Worm (Caenorhabditis elegans): ENCODE measurements around the gene F54D10.4.
"Not testable (repeated sequence)": the region's sequence is repeated elsewhere in the genome, so short reads cannot be mapped to it uniquely, and the experiment has no call there.

The F54D10.4 gene

DNA sequence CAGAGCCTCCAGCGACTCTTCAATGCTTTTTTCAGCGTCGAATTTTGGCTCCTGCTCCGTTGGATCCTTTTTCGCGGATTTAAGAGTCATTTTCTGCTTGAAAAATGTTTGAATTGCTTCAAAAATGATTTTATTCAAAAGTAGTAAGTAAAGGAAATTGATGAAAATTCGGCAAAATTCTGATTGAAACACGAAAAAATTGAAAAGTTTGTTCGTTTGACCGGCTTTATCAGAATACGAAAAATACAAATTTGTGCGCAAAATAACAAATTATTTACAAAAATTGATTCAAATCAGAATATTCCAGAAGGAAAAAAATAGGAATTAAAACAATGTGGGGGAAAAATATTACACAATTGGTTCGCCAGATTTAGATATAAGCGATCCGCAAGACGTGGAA lies at the start of gene F54D10.4:
Gene F54D10.4 (minus strand): TSS at position 101 of the 400 bp plus-strand sequence.
- TF ChIP-seq dao-5 (tag; optimal IDR thresholded peaks at IDR 0.05), result no peak
- no peak for TF ChIP-seq W03F9.2 (tag; optimal IDR thresholded peaks at IDR 0.05)
- TF ChIP-seq him-1 (tag; optimal IDR thresholded peaks at IDR 0.05), result no peak

DNA sequence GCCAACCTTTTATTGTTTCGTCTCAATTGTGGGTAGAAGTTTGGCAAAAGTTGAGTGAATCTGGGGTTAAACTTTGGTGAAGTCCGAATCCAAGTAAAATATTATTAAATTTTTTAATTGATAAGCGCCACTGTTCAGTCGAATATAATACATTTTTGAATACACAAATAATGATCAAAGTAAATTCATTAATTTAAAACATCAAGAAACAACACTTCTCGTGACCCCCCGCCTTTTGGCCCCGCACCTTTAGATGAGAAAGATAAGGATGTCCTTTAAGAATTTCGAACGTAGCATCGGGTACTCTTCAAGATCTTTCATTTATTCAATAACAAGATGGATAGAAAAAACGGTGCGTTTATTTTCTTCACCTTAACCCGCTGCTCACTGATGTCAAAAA lies 45.8 kb upstream of the F54D10.4 start, which contains the start of gene nhr-257:
Gene nhr-257 (plus strand): TSS at position 301 of the 400 bp plus-strand sequence.
- no peak for TF ChIP-seq W03F9.2 (tag; optimal IDR thresholded peaks at IDR 0.05)
- no peak for TF ChIP-seq dao-5 (tag; optimal IDR thresholded peaks at IDR 0.05)
- no peak for TF ChIP-seq him-1 (tag; optimal IDR thresholded peaks at IDR 0.05)

DNA sequence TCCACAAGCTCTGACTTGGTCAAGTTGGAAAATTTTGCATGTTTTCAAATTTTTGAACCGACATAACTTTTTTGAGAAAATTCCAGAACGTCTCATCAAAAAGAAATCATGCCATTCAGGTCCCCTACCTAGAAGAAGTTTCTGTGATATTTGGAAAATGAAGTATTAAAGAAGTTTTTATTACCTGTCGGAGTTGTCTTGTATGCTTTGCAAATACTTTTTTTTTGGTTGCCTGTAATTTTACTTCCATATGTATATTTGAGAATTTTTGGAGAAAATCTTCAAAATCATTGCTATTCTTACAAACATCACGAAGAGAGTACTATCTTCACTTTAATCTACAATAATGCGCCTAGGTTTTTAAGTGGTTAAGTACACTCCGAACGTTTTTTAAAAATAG lies 43.8 kb upstream of the F54D10.4 start, which contains the start of gene nhr-72:
Gene nhr-72 (minus strand): TSS at position 101 of the 400 bp plus-strand sequence.
- no peak for TF ChIP-seq him-1 (tag; optimal IDR thresholded peaks at IDR 0.05)
- no peak for TF ChIP-seq W03F9.2 (tag; optimal IDR thresholded peaks at IDR 0.05)
- TF ChIP-seq dao-5 (tag; optimal IDR thresholded peaks at IDR 0.05), result no peak

ce11 chrII:3846028-3846427 lies 39.2 kb upstream of the F54D10.4 start, which contains the start of gene C17A2.2:
C17A2.2 (plus strand) TSS chrII:3846328.
- TF ChIP-seq dao-5 (tag; optimal IDR thresholded peaks at IDR 0.05) (no peak), W03F9.2 (tag; optimal IDR thresholded peaks at IDR 0.05) (no peak)

DNA sequence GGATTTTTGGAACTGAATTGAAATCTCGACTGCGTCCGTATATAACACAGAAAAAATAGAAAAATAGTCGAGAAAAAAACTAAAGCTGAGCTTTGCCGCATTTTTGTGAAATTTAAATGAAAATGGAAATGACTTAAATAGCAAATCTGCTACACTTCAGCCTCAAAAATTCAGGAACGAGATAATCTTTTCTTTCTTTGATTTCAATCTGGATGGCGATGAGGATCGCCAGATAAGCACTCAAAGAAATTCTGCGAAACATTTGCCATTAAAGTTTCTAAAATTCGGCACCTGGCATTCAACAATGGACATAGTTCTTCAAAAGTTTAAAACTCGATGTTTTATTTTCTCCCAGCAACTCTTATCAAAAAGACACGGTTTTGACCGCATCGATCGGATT lies 36.4 kb upstream of the F54D10.4 start, which contains the start of the genes C17A2.7 and C17A2.3:
Gene C17A2.7 (minus strand): TSS at position 101 of the 400 bp plus-strand sequence.
Gene C17A2.3 (plus strand): TSS at position 305 of the 400 bp plus-strand sequence.
- TF ChIP-seq him-1 (tag; optimal IDR thresholded peaks at IDR 0.05) (no peak), W03F9.2 (tag; optimal IDR thresholded peaks at IDR 0.05) (no peak), dao-5 (tag; optimal IDR thresholded peaks at IDR 0.05) (no peak)

DNA sequence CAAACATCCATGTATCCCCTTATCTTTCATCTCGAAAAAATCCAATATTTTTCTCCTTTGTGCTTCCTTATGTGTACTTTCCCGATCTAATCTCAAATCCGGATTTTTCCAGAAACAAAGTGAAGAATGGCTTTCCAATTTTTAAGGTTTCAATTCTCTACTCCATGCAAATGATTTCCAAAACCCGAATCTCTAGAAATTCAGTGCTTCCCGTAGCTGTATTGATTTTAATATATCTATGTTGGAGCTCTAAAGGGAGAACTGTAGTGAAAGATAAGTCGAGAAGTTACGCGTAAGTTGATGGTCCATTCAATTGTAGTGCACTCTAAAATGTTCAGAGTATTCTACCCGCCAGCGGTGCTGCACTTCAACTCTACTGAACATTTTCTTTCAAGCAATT lies 32.7 kb upstream of the F54D10.4 start, which contains the start of gene C17A2.4:
Gene C17A2.4 (plus strand): TSS at position 301 of the 400 bp plus-strand sequence.
- no peak for TF ChIP-seq W03F9.2 (tag; optimal IDR thresholded peaks at IDR 0.05)

DNA sequence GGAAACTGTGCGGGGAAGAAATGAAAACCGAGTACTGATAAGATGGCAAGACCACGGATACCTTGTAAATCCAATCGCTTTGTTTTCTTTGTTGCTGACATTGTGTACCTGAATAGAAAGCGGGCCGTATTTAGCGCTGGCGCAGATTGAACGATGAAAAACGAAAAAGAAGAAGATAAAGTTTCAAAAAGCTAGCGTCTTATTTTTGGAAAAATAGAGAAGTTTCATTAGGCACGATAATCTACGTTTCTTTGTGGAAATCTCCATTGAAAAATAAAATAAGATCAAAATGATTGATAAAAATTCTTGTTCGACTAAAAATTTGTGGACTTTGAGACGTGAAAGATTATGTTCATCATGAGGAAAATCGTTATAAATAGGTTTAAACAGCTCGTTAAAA lies 29.1 kb upstream of the F54D10.4 start, which contains the start of gene oac-4:
Gene oac-4 (minus strand): TSS at position 101 of the 400 bp plus-strand sequence.
- no peak for TF ChIP-seq W03F9.2 (tag; optimal IDR thresholded peaks at IDR 0.05)
- no peak for TF ChIP-seq dao-5 (tag; optimal IDR thresholded peaks at IDR 0.05)
- TF ChIP-seq him-1 (tag; optimal IDR thresholded peaks at IDR 0.05), result no peak

DNA sequence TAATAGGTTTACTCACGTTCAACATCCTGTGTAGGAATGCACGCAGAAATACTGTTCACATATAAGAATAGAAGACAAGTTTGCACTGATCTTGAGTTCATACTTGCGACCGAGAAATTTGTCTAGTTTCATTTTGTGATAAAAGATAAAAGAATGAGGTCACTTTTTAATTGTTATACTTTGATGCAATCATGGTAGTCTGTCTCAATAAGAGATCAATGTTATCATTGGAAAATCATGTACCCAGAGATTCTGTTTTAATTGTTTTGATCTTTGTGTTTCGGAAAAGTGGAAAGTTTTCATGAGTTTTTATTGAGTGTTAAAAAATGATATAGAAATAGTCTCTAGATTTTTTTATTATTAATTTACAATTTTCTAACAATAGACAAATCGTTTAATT lies 25.5 kb upstream of the F54D10.4 start, which contains the start of gene F54D10.9:
Gene F54D10.9 (minus strand): TSS at position 101 of the 400 bp plus-strand sequence.
- TF ChIP-seq W03F9.2 (tag; optimal IDR thresholded peaks at IDR 0.05) (no peak), dao-5 (tag; optimal IDR thresholded peaks at IDR 0.05) (no peak), him-1 (tag; optimal IDR thresholded peaks at IDR 0.05) (no peak)

DNA sequence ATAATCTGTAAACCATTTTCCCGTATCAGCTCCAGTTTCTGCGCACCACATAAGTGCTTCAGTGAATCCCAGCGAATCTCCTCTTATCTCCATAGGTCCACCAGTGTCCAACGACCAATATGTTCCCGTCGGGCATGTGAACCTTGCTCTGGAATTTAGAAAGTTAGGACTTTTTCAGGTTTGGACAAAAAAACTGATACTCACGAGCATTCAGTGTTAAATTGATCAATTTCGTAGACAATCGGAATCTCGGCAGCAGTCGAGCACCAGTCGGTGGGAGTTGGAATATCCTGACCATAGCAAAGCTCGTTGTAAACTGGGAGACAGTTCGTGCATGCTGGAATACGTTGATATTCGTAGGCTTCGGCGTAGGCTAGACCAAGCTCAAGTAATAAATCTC lies 22.8 kb upstream of the F54D10.4 start:
- TF ChIP-seq dao-5 (tag; optimal IDR thresholded peaks at IDR 0.05) (no peak), W03F9.2 (tag; optimal IDR thresholded peaks at IDR 0.05) (no peak), him-1 (tag; optimal IDR thresholded peaks at IDR 0.05) (no peak)

ce11 chrII:3827801-3828200 lies 20.9 kb upstream of the F54D10.4 start, which contains the start of gene F54D10.8:
F54D10.8 (minus strand) TSS chrII:3827901.
- TF ChIP-seq him-1 (tag; optimal IDR thresholded peaks at IDR 0.05) (no peak), W03F9.2 (tag; optimal IDR thresholded peaks at IDR 0.05) (no peak)

DNA sequence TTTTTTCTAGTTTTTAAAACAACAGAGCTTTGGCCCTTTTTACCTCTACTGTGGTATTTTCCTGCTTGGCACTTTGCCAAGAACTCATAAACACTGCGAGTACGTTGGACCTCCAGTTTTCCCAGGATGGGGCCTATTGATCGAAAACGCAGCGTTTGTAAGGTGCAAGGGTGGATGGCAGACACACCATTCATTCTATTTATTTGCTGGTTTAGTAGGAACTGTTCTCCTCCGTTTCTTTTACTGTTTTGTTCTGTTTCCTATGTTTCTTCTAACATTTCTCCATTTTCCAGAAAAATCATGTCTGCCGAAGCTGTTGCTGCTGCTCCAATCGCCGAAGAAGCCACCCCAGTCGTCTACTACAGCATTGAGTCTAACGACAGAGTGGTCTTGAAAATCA lies 17.0 kb upstream of the F54D10.4 start, which contains the start of gene skr-15:
Gene skr-15 (plus strand): TSS at position 301 of the 400 bp plus-strand sequence.
- TF ChIP-seq him-1 (tag; optimal IDR thresholded peaks at IDR 0.05) (no peak), dao-5 (tag; optimal IDR thresholded peaks at IDR 0.05) (no peak), W03F9.2 (tag; optimal IDR thresholded peaks at IDR 0.05) (no peak)

DNA sequence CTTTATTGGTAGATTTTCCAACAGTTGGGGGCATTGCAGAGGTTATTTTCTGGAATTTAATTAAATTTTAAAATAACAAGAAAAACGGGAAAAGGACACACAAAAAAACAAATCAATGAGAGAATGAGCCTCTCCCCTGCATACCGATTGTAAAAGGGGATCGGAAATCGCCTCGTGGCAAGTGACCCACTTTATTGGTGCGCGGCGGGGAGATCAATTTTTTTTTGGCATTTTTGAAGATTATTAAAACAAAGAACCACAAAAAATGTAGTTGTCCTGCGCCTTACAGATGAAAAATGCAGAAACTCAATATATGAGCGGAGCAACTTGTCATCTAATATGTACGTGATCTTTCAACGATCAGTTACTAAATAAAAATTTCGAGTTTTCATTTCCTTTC lies 14.4 kb upstream of the F54D10.4 start, which contains the start of gene F54D10.7:
Gene F54D10.7 (minus strand): TSS at position 49 of the 400 bp plus-strand sequence.
- TF ChIP-seq W03F9.2 (tag; optimal IDR thresholded peaks at IDR 0.05) (no peak), him-1 (tag; optimal IDR thresholded peaks at IDR 0.05) (no peak), dao-5 (tag; optimal IDR thresholded peaks at IDR 0.05) (no peak)

ce11 chrII:3816251-3816849 lies 9.5 kb upstream of the F54D10.4 start, which contains the start of gene fbxa-24:
fbxa-24 (plus strand) TSS chrII:3816526.
- TF ChIP-seq dao-5, W03F9.2, him-1 (tag; optimal IDR thresholded peaks at IDR 0.05): not testable (repeated sequence)

DNA sequence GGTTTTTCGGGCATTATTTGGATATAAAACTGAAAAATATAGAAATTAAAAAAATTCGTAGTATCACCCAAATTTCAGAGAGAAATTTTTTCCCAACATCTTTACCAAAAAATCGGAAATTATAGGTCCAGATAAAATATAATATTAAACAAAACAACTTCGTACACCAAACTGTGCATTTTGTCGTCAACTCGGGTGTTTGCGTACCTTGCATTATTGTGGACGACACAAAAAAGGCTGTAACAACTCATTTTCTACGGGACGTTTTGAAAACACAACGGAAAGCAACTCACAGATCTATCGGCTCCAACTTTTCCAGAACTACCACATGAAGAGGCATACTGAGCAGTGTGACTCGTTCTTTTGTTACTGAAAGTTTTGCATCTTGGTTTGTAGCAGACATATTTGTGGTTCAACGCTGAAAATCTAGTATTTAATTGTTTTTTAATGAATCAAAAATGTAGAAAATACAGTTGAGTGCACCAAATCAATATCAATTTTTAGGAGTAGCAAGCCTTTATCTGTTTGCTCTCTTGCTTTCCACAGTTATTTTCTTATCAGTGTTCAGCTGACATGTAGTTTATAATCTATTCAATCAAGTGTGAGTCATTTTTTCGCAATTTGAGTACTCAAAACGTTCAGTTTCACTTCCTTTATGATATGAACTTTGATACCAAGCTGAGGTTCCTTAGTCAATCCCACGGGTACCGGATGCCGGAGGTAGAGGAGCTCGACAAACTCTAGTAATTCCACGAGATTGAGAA lies 8.8 kb upstream of the F54D10.4 start:
- TF ChIP-seq him-1 (tag; optimal IDR thresholded peaks at IDR 0.05) (no peak), W03F9.2 (tag; optimal IDR thresholded peaks at IDR 0.05) (no peak), dao-5 (tag; optimal IDR thresholded peaks at IDR 0.05) (no peak)

Data from whole organism, L4/young adult.